Fruit fly (Drosophila melanogaster) whole organism, embryonic: ENCODE data around the gene Dif.

Experiments
- Abd-B ChIP-seq: fragments of 200-800 bp; sonication (Bioruptor generic); optimal IDR thresholded peaks from 2 replicates; lab custom pipeline; 2018; ENCODE audit warnings: missing biosample characterization, mild to moderate bottlenecking, missing genetic modification characterization, moderate library complexity
- Atf-2 ChIP-seq: fragments of 200-800 bp; sonication (Bioruptor generic); optimal IDR thresholded peaks from 2 replicates; lab custom pipeline; 2016; ENCODE audit warnings: missing biosample characterization, missing genetic modification characterization
- BtbVII ChIP-seq: fragments of 200-800 bp; sonication (Bioruptor generic); optimal IDR thresholded peaks from 3 replicates; lab custom pipeline; 2017; ENCODE audit warnings: missing biosample characterization, mild to moderate bottlenecking, missing genetic modification characterization
- CG11085 ChIP-seq: fragments of 200-800 bp; sonication (Bioruptor generic); IDR thresholded peaks from 2 replicates; pipeline ENCODE4 v1.3.6; 2022; ENCODE audit warnings: missing biosample characterization, missing genetic modification characterization
- CG12071 ChIP-seq: fragments of 200-800 bp; sonication (Bioruptor generic); optimal IDR thresholded peaks from 3 replicates; lab custom pipeline; 2018; ENCODE audit warnings: missing biosample characterization, mild to moderate bottlenecking, missing genetic modification characterization
- CG13296 ChIP-seq: fragments of 200-800 bp; sonication (Bioruptor generic); optimal IDR thresholded peaks from 3 replicates; lab custom pipeline; 2018; ENCODE audit warnings: missing biosample characterization, mild to moderate bottlenecking, missing genetic modification characterization
- CG14860 ChIP-seq: fragments of 200-800 bp; sonication (Bioruptor generic); IDR thresholded peaks from 3 replicates; pipeline ENCODE4 v1.3.6; 2022; ENCODE audit warnings: missing biosample characterization, missing genetic modification characterization; ENCODE audit not compliant: partially characterized antibody
- CG15011 ChIP-seq: fragments of 200-800 bp; sonication (Bioruptor generic); optimal IDR thresholded peaks from 3 replicates; lab custom pipeline; 2018; ENCODE audit warnings: missing biosample characterization, mild to moderate bottlenecking, missing genetic modification characterization
- CG1529 ChIP-seq: fragments of 200-800 bp; sonication (Bioruptor generic); optimal IDR thresholded peaks from 3 replicates; lab custom pipeline; 2018; ENCODE audit warnings: missing biosample characterization, missing genetic modification characterization
- CG1603 ChIP-seq: fragments of 200-800 bp; sonication (Bioruptor generic); optimal IDR thresholded peaks from 2 replicates; lab custom pipeline; 2019; ENCODE audit warnings: missing biosample characterization, mild to moderate bottlenecking, missing genetic modification characterization, moderate library complexity
- CG16813 ChIP-seq: fragments of 200-800 bp; sonication (Bioruptor generic); IDR thresholded peaks from 3 replicates; pipeline ENCODE4 v1.3.6; 2022; ENCODE audit warnings: missing biosample characterization, missing genetic modification characterization; ENCODE audit not compliant: partially characterized antibody
- CG17385 ChIP-seq: fragments of 200-800 bp; sonication (Bioruptor generic); optimal IDR thresholded peaks from 3 replicates; lab custom pipeline; 2018; ENCODE audit warnings: missing biosample characterization, mild to moderate bottlenecking, missing genetic modification characterization
- CG17612 ChIP-seq: fragments of 200-800 bp; sonication (Bioruptor generic); IDR thresholded peaks from 2 replicates; pipeline ENCODE4 v1.3.6; 2022; ENCODE audit warnings: missing biosample characterization, missing genetic modification characterization
- CG17829 ChIP-seq: fragments of 200-800 bp; optimal IDR thresholded peaks from 2 replicates; lab custom pipeline; 2019; ENCODE audit warnings: missing biosample characterization, mild to moderate bottlenecking, missing genetic modification characterization, moderate library complexity
- CG3065 ChIP-seq: fragments of 200-800 bp; sonication (Bioruptor generic); optimal IDR thresholded peaks from 2 replicates; lab custom pipeline; 2016; ENCODE audit warnings: missing biosample characterization, missing genetic modification characterization
- CG3281 ChIP-seq: fragments of 200-800 bp; sonication (Bioruptor generic); optimal IDR thresholded peaks from 3 replicates; lab custom pipeline; 2017; ENCODE audit warnings: missing biosample characterization, mild to moderate bottlenecking, missing genetic modification characterization
- CG33213 ChIP-seq: fragments of 200-800 bp; sonication (Bioruptor generic); optimal IDR thresholded peaks from 3 replicates; lab custom pipeline; 2016; ENCODE audit warnings: missing biosample characterization, missing genetic modification characterization
- CG34376 ChIP-seq: fragments of 200-800 bp; sonication (Bioruptor generic); optimal IDR thresholded peaks from 2 replicates; lab custom pipeline; 2018; ENCODE audit warnings: missing biosample characterization, mild to moderate bottlenecking, missing genetic modification characterization
- CG3726 ChIP-seq: fragments of 200-800 bp; sonication (Bioruptor generic); IDR thresholded peaks from 3 replicates; pipeline ENCODE4, ENCODE4 v1.3.6; 2022; ENCODE audit warnings: missing biosample characterization, missing genetic modification characterization
- CG6683 ChIP-seq: fragments of 200-800 bp; sonication (Bioruptor generic); optimal IDR thresholded peaks from 2 replicates; lab custom pipeline; 2017; ENCODE audit warnings: missing biosample characterization, mild to moderate bottlenecking, missing genetic modification characterization, missing genetic modification reagents
- D19B ChIP-seq: fragments of 200-800 bp; sonication (Bioruptor generic); optimal IDR thresholded peaks from 2 replicates; lab custom pipeline; 2017; ENCODE audit warnings: missing biosample characterization, mild to moderate bottlenecking, missing genetic modification characterization
- Dad ChIP-seq: fragments of 200-800 bp; sonication (Bioruptor generic); optimal IDR thresholded peaks from 3 replicates; lab custom pipeline; 2016; ENCODE audit warnings: missing biosample characterization, missing genetic modification characterization
- Deaf1 ChIP-seq: fragments of 200-800 bp; optimal IDR thresholded peaks from 3 replicates; lab custom pipeline; 2019; ENCODE audit warnings: missing biosample characterization, mild to moderate bottlenecking, missing genetic modification characterization, moderate library complexity
- E2f1 ChIP-seq: fragments of 200-800 bp; sonication (Bioruptor generic); IDR thresholded peaks from 2 replicates; pipeline ENCODE4 v1.3.6; 2022; ENCODE audit warnings: missing biosample characterization, missing genetic modification characterization
- H2.0 ChIP-seq: fragments of 200-800 bp; sonication (Bioruptor generic); IDR thresholded peaks from 2 replicates; pipeline ENCODE4 v1.3.6; 2022; ENCODE audit warnings: missing biosample characterization, missing genetic modification characterization
- HLHmδ ChIP-seq: fragments of 200-800 bp; sonication (Bioruptor generic); optimal IDR thresholded peaks from 2 replicates; lab custom pipeline; 2018; ENCODE audit warnings: missing biosample characterization, mild to moderate bottlenecking, missing genetic modification characterization, moderate library complexity
- Hmx ChIP-seq: fragments of 200-800 bp; sonication (Bioruptor generic); optimal IDR thresholded peaks from 2 replicates; lab custom pipeline; 2016; ENCODE audit warnings: missing biosample characterization, missing genetic modification characterization
- Rx ChIP-seq: fragments of 200-800 bp; sonication (Bioruptor generic); IDR thresholded peaks from 2 replicates; pipeline ENCODE4 v1.3.6; 2022; ENCODE audit warnings: missing biosample characterization, missing genetic modification characterization
- Six4 ChIP-seq: fragments of 200-800 bp; sonication (Bioruptor generic); optimal IDR thresholded peaks from 2 replicates; lab custom pipeline; 2016; ENCODE audit warnings: missing biosample characterization, missing genetic modification characterization
- ash1 ChIP-seq: fragments of 200-800 bp; sonication (Bioruptor generic); optimal IDR thresholded peaks from 2 replicates; lab custom pipeline; 2018; ENCODE audit warnings: missing biosample characterization, mild to moderate bottlenecking, missing genetic modification characterization
- az2 ChIP-seq: fragments of 200-800 bp; sonication (Bioruptor generic); optimal IDR thresholded peaks from 3 replicates; lab custom pipeline; 2016; ENCODE audit warnings: missing biosample characterization, missing genetic modification characterization
- bcd ChIP-seq: fragments of 200-800 bp; sonication (Bioruptor generic); optimal IDR thresholded peaks from 2 replicates; lab custom pipeline; 2017; ENCODE audit warnings: missing biosample characterization, mild to moderate bottlenecking, missing genetic modification characterization
- br ChIP-seq: fragments of >200 bp; optimal IDR thresholded peaks from 2 replicates; lab custom pipeline; 2017
- en ChIP-seq: fragments of 200-800 bp; sonication (Bioruptor generic); optimal IDR thresholded peaks from 2 replicates; lab custom pipeline; 2016; ENCODE audit warnings: missing biosample characterization, missing genetic modification characterization
- esg ChIP-seq: fragments of 200-800 bp; sonication (Bioruptor generic); conservative IDR thresholded peaks from 2 replicates; pipeline ENCODE4 v1.3.6; 2022; ENCODE audit warnings: missing biosample characterization, missing genetic modification characterization
- gfzf ChIP-seq: fragments of 200-800 bp; sonication (Bioruptor generic); optimal IDR thresholded peaks from 2 replicates; lab custom pipeline; 2016; ENCODE audit warnings: missing biosample characterization, mild to moderate bottlenecking, missing genetic modification characterization, moderate library complexity
- gsb ChIP-seq: fragments of 200-800 bp; sonication (Bioruptor generic); IDR thresholded peaks from 2 replicates; pipeline ENCODE4 v1.3.6; 2022; ENCODE audit warnings: missing biosample characterization, missing genetic modification characterization
- gt ChIP-seq: fragments of 200-800 bp; sonication (Bioruptor generic); IDR thresholded peaks from 2 replicates; pipeline ENCODE4 v1.3.6; 2022; ENCODE audit warnings: missing biosample characterization, missing genetic modification characterization
- kah ChIP-seq: fragments of 200-800 bp; sonication (Bioruptor generic); optimal IDR thresholded peaks from 2 replicates; lab custom pipeline; 2018; ENCODE audit warnings: missing biosample characterization, mild to moderate bottlenecking, missing genetic modification characterization
- tgo ChIP-seq: fragments of 200-800 bp; sonication (Bioruptor generic); IDR thresholded peaks from 3 replicates; pipeline ENCODE4 v1.3.6; 2022; ENCODE audit warnings: missing biosample characterization, missing genetic modification characterization
- trem ChIP-seq: fragments of 200-800 bp; optimal IDR thresholded peaks from 3 replicates; lab custom pipeline; 2019; ENCODE audit warnings: missing biosample characterization, mild to moderate bottlenecking, missing genetic modification characterization, moderate library complexity
- ttk ChIP-seq: fragments of 200-800 bp; sonication (Bioruptor generic); IDR thresholded peaks from 2 replicates; pipeline ENCODE4 v2.1.2; 2022; ENCODE audit warnings: missing biosample characterization, missing genetic modification characterization
- wek ChIP-seq: fragments of 200-800 bp; sonication (Bioruptor generic); optimal IDR thresholded peaks from 3 replicates; lab custom pipeline; 2018; ENCODE audit warnings: missing biosample characterization, mild to moderate bottlenecking, missing genetic modification characterization, moderate library complexity
- wor ChIP-seq: fragments of 200-800 bp; sonication (Bioruptor generic); IDR thresholded peaks from 2 replicates; pipeline ENCODE4 v1.3.6; 2022; ENCODE audit warnings: missing biosample characterization, missing genetic modification characterization
- zf30C ChIP-seq: fragments of 200-800 bp; sonication (Bioruptor generic); optimal IDR thresholded peaks from 3 replicates; lab custom pipeline; 2018; ENCODE audit warnings: missing biosample characterization, mild to moderate bottlenecking, missing genetic modification characterization

Dif gene

DNA sequence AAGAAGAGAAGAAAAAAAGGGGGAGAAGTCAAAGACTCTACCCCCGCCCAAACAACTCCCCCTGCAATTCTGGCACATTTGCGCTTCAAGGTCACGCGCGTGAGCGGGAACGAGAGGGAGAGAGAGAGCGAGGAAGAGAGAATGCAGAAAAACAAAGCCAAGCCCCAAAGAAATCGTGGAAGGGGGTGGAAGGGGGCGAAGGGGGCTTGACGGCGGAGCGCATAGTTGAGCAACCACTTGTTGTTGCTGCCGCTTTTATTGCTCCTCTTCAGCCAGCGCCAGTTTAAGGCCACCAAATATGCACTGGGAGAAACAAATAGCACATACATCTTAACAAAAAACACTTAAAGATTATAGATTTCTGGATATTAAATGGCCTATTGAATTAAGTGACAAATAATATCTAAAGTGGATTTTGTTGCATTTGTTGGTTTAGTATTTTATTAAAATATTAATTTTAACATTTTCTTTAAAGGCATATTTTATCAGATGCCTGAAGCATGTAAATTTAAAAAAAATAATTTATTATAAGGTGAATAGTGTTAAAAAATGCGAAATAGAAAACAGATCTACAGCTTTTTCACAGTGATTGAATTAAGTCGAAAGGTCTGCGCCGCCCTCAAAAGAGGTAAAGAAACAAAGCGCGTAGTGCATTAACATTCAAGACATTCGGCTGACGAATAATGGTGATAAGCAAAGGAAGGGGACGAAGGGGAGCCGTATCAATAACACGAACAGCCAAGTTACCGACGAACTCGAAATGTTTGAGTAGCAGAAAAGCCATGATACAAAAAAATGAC lies 3.0 kb downstream of the Dif start (continued):
- TF ChIP-seq Deaf1 (tag; lab: Kevin White, UChicago) (peak; percentile 89), Six4 (GFP tag; lab: Kevin White, UChicago) (peak; percentile 94), CG1529 (GFP tag; lab: Kevin White, UChicago) (peak; percentile 91), br (lab: Kevin White, UChicago) (no peak), wek (GFP tag; lab: Kevin White, UChicago) (no peak), ttk (GFP tag; lab: Robert Waterston, UW) (peak; percentile 95), CG15011 (GFP tag; lab: Kevin White, UChicago) (peak; percentile 92), BtbVII (GFP tag; lab: Kevin White, UChicago) (peak; percentile 95), Atf-2 (peak; percentile 53), CG13296 (GFP tag; lab: Kevin White, UChicago) (peak; percentile 97), trem (tag; lab: Kevin White, UChicago) (peak; percentile 94), CG12071 (GFP tag; lab: Kevin White, UChicago) (peak; percentile 85), az2 (GFP tag; lab: Kevin White, UChicago) (peak; percentile 94), CG1603 (tag; lab: Kevin White, UChicago) (peak; percentile 20), CG17385 (GFP tag; lab: Kevin White, UChicago) (peak; percentile 94), CG3065 (GFP tag; lab: Kevin White, UChicago) (peak; percentile 8), kah (GFP tag; lab: Kevin White, UChicago) (peak; percentile 95), zf30C (GFP tag; lab: Kevin White, UChicago) (peak; percentile 53), Rx (GFP tag; lab: Robert Waterston, UW) (peak; percentile 72), CG17612 (no peak; the same call in 1 of the 2 replicates), bcd (GFP tag; lab: Kevin White, UChicago) (peak; percentile 94), CG14860 (no peak), CG3726 (GFP tag; lab: Robert Waterston, UW) (peak; percentile 91), tgo (peak; percentile 74), gfzf (GFP tag; lab: Kevin White, UChicago) (no peak), Abd-B (peak; percentile 97), ash1 (GFP tag; lab: Kevin White, UChicago) (no peak), gsb (GFP tag; lab: Robert Waterston, UW) (peak; percentile 87), CG33213 (no peak), en (GFP tag; lab: Kevin White, UChicago) (peak; percentile 36), CG11085 (GFP tag; lab: Robert Waterston, UW) (peak; percentile 82), H2.0 (GFP tag; lab: Robert Waterston, UW) (peak; percentile 77), CG34376 (GFP tag; lab: Kevin White, UChicago) (peak; percentile 62), CG3281 (GFP tag; lab: Kevin White, UChicago) (peak; percentile 94), Dad (GFP tag; lab: Kevin White, UChicago) (no peak), esg (GFP tag; lab: Robert Waterston, UW) (peak; percentile 93), CG6683 (GFP tag; lab: Kevin White, UChicago) (peak; percentile 93), wor (GFP tag; lab: Robert Waterston, UW) (peak; percentile 88), D19B (GFP tag; lab: Kevin White, UChicago) (peak; percentile 84), gt (GFP tag; lab: Robert Waterston, UW) (peak; percentile 71; the same call in 1 of the 2 replicates), CG16813 (GFP tag; lab: Robert Waterston, UW) (no peak), HLHmδ (GFP tag; lab: Kevin White, UChicago) (no peak), CG17829 (tag; lab: Kevin White, UChicago) (peak; percentile 98), Hmx (GFP tag; lab: Kevin White, UChicago) (peak; percentile 48), E2f1 (GFP tag; lab: Robert Waterston, UW) (peak; percentile 94)
- TF ChIP-seq, all 482 proteins: peak for 370
